Worm (Caenorhabditis elegans): Measurements from ENCODE around the gene T10C6.15.
A peak's percentile ranks its signal among the peaks of the same experiment; 100 is the strongest.

The T10C6.15 gene

DNA sequence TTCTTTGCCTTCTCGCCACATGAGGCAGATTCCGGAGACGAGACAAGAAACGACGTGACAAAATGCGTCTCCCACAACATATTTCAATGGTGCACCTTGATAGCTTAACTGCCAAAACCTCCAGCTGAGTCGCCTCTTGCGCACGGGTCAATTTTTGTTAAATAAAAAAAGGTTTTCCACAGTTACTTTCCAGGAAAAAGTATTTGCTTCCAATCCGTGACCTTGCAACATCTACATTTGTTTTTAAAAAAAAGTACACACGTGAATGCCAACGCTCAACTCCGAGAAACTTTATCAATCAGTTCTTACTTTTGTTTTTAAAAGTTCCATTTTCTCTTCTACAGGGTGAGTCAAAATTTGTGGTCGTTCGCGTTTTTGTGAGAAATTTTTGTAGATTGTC, 48.5 kb upstream of the T10C6.15 start, which contains the start of gene F22B8.7:
TSS of gene F22B8.7 (plus strand) at position 301 of the 400 bp plus-strand sequence.
- TF ChIP-seq jun-1 (tag; optimal IDR thresholded peaks at IDR 0.05) (no peak), ceh-20 (GFP tag; IDR thresholded peaks at IDR 0.05) (no peak), nhr-76 (tag; optimal IDR thresholded peaks at IDR 0.05) (no peak), cey-2 (tag; optimal IDR thresholded peaks at IDR 0.05; ENCODE audit: borderline replicate concordance, insufficient read depth) (no peak), ceh-62 (tag; optimal IDR thresholded peaks at IDR 0.05) (no peak), snpc-1.2 (GFP tag; IDR thresholded peaks at IDR 0.05) (no peak), fos-1 (tag; optimal IDR thresholded peaks at IDR 0.05) (no peak), tag-97 (GFP tag; IDR thresholded peaks at IDR 0.05) (no peak), aly-2 (tag; optimal IDR thresholded peaks at IDR 0.05) (no peak), mxl-2 (GFP tag; conservative IDR thresholded peaks at IDR 0.05) (no peak)

DNA sequence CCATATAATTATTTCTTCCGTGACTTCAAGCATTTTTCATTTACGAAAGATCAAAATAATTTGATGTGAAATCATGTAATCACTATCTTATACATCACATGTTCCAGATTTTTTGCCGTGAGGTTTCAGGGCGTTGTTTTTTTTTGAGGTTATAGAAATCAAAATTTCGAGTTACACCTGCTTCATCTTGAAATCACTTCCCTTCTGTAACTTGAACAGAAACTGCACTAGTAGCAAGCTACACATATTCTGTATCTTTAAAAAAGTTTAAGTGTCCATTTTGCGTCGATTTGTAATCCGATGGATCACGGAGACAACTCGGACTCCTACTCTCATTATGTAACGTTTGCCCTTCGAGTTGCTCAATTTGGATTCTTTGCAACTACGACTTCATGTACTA, 44.9 kb upstream of the T10C6.15 start, which contains the start of gene F22B8.3:
TSS of gene F22B8.3 (plus strand) at position 301 of the 400 bp plus-strand sequence.
- TF ChIP-seq dmd-8 (GFP tag; IDR thresholded peaks at IDR 0.05) (no peak), spr-1 (tag; optimal IDR thresholded peaks at IDR 0.05) (no peak), unc-62 (GFP tag; optimal IDR thresholded peaks at IDR 0.05 in 1 of 2) (peak in 1 of 2 experiments; percentile 48), unc-62 (tag; optimal IDR thresholded peaks at IDR 0.05) (no peak), ama-1 (optimal IDR thresholded peaks at IDR 0.05) (no peak)

DNA sequence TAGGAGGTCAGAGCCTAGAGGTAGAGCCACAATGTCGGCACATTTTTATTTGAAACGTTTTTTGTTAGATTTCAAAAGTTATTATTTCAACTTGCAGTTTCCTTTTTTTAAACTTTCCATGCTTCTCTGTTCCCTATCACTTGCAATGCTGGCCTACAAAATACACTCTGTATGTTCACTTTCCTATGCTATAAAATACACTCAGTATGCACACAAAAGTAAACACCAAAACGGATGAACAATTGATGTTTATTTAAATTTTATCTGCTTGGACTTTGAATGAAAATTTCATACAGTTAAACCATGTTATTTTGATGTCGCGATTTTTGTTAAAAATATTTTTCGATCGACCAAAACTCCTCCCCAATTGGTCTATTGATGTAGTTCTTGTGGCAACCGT, 34.9 kb upstream of the T10C6.15 start:
- TF ChIP-seq daf-16 (GFP tag; optimal IDR thresholded peaks at IDR 0.05) (no peak), daf-16 (tag; optimal IDR thresholded peaks at IDR 0.05) (peak; percentile 86), dve-1 (tag; optimal IDR thresholded peaks at IDR 0.05; ENCODE audit: insufficient read depth) (peak; percentile 27), dmd-8 (GFP tag; IDR thresholded peaks at IDR 0.05) (no peak), php-3 (GFP tag; IDR thresholded peaks at IDR 0.05) (0 out of 2 replicates have a peak, but pooled peaks have one; percentile 27), nhr-28 (tag; optimal IDR thresholded peaks at IDR 0.05) (peak; percentile 87), pha-4 (GFP tag; IDR thresholded peaks at IDR 0.05) (no peak), pha-4 (tag; optimal IDR thresholded peaks at IDR 0.05) (peak; percentile 7)

DNA sequence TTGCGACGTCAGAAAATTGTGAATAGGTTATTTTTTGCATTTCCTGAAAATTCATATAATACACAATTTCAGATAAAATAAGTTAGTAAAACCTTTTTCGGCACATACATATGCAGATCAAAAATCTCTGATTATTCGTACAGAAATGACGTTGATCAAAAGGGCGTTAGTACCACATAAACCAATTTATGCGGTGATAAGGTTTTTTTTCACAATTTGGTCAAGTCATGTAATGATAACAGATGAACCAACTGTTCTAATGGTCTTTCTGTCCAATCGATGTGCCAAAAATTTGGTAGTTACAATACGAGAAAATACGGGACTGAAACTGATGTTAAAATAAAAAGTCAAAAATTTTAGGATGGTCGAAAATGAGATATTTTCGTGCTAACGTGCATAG, 34.3 kb upstream of the T10C6.15 start:
- TF ChIP-seq php-3 (GFP tag; IDR thresholded peaks at IDR 0.05) (peak; percentile 68; the same call in 1 of the 2 replicates), dve-1 (tag; optimal IDR thresholded peaks at IDR 0.05; ENCODE audit: insufficient read depth) (peak; percentile 41), unc-62 (GFP tag; optimal IDR thresholded peaks at IDR 0.05 in 1 of 2) (peak in 1 of 2 experiments; percentile 0), unc-62 (tag; optimal IDR thresholded peaks at IDR 0.05) (no peak), nhr-28 (tag; optimal IDR thresholded peaks at IDR 0.05) (peak; percentile 84), hif-1 (tag; optimal IDR thresholded peaks at IDR 0.05) (no peak), pqm-1 (tag; optimal IDR thresholded peaks at IDR 0.05) (peak; percentile 74), daf-16 (GFP tag; optimal IDR thresholded peaks at IDR 0.05) (no peak), daf-16 (tag; optimal IDR thresholded peaks at IDR 0.05) (peak; percentile 42), nhr-48 (tag; optimal IDR thresholded peaks at IDR 0.05) (peak; percentile 14), ZK546.5 (tag; optimal IDR thresholded peaks at IDR 0.05) (no peak), dmd-6 (GFP tag; IDR thresholded peaks at IDR 0.05) (peak; percentile 76), jun-1 (tag; optimal IDR thresholded peaks at IDR 0.05) (no peak)

DNA sequence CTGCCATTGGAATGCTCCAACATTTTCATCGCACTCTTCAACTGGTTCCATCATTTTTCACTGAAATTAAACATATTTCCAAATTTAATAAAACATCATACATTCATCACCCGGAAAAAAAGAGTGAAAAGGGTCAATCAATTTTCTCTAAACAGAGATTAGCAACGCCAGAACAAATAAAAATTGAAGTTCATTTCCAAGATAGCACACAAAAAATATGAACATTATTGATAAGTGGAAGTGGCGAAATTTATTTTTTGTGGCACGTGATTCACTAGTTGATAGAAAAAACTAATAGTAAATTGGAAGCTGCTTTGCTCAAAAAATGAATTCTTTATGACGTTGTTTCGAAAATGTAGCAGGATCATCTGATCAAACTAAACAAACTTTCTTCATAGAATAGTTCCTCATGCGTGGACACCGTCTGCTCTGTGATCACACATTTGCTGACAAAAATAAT, 29.5 kb upstream of the T10C6.15 start, which contains the start of the genes F14H3.12 and srj-29:
TSS of gene F14H3.12 (minus strand) at position 74 of the 460 bp plus-strand sequence.
TSS of gene srj-29 (plus strand) at position 410 of the 460 bp plus-strand sequence.
- TF ChIP-seq dmd-6 (GFP tag; IDR thresholded peaks at IDR 0.05) = peak; percentile 74
- no peak for TF ChIP-seq daf-12 (tag; optimal IDR thresholded peaks at IDR 0.05)
- TF ChIP-seq aly-2 (tag; optimal IDR thresholded peaks at IDR 0.05) = no peak
- TF ChIP-seq lsy-2 (tag; optimal IDR thresholded peaks at IDR 0.05) = no peak
- peak; percentile 73 for TF ChIP-seq pqm-1 (tag; optimal IDR thresholded peaks at IDR 0.05)
- TF ChIP-seq dve-1 (tag; optimal IDR thresholded peaks at IDR 0.05; ENCODE audit: insufficient read depth) = peak; percentile 79
- no peak for TF ChIP-seq Y105C5A.15 (GFP tag; IDR thresholded peaks at IDR 0.05)
- TF ChIP-seq nhr-237 (tag; optimal IDR thresholded peaks at IDR 0.05) = no peak
- peak; percentile 52 for TF ChIP-seq nhr-77 (tag; optimal IDR thresholded peaks at IDR 0.05)
- no peak for TF ChIP-seq daf-16 (GFP tag; optimal IDR thresholded peaks at IDR 0.05)
- peak; percentile 83 for TF ChIP-seq daf-16 (tag; optimal IDR thresholded peaks at IDR 0.05)
- peak; percentile 74 for TF ChIP-seq nhr-28 (tag; optimal IDR thresholded peaks at IDR 0.05)
- peak; percentile 49 for TF ChIP-seq hlh-11 (tag; optimal IDR thresholded peaks at IDR 0.05)
